Worm (Caenorhabditis elegans) whole organism, L2 larva: ENCODE data around the gene oxy-4.
A peak's percentile ranks its signal among the peaks of the same experiment; 100 is the strongest.

Experiments used
- C34F6.9 ChIP-seq: fragments of 150-350 bp; optimal IDR thresholded peaks from 2 replicates; lab custom pipeline; 2014; ENCODE audit warnings: missing biosample characterization, missing genetic modification characterization
- F13H6.1 ChIP-seq: sonication (generic microtip); optimal IDR thresholded peaks from 2 replicates; lab custom pipeline; 2016; ENCODE audit warnings: missing genetic modification characterization, missing compliant biosample characterization
- Y55F3AM.14 ChIP-seq: fragments of 200-800 bp; sonication (Bioruptor generic); optimal IDR thresholded peaks from 2 replicates; lab custom pipeline; 2018; ENCODE audit warnings: mild to moderate bottlenecking, missing genetic modification characterization, missing compliant biosample characterization
- alr-1 ChIP-seq: fragments of 150-350 bp; optimal IDR thresholded peaks from 2 replicates; lab custom pipeline; 2014; ENCODE audit warnings: missing biosample characterization, missing genetic modification characterization
- blmp-1 ChIP-seq: sonication (generic microtip); optimal IDR thresholded peaks from 2 replicates; lab custom pipeline; 2017; ENCODE audit warnings: missing genetic modification characterization, mild to moderate bottlenecking, missing compliant biosample characterization, antibody characterized with exemption, moderate library complexity; ENCODE audit not compliant: insufficient read depth
- ceh-16 ChIP-seq: fragments of 150-350 bp; optimal IDR thresholded peaks from 2 replicates; lab custom pipeline; 2014; ENCODE audit warnings: missing biosample characterization, missing genetic modification characterization
- crh-2 ChIP-seq: sonication (generic microtip); optimal IDR thresholded peaks from 2 replicates; lab custom pipeline; 2017; ENCODE audit warnings: missing biosample characterization, missing genetic modification characterization
- elt-1 ChIP-seq: fragments of 150-350 bp; optimal IDR thresholded peaks from 2 replicates; lab custom pipeline; 2014; ENCODE audit warnings: missing biosample characterization, missing genetic modification characterization
- gmeb-1 ChIP-seq: fragments of 150-350 bp; optimal IDR thresholded peaks from 2 replicates; lab custom pipeline; 2014; ENCODE audit warnings: missing biosample characterization, missing genetic modification characterization
- lin-13 ChIP-seq: fragments of 150-350 bp; optimal IDR thresholded peaks from 2 replicates; lab custom pipeline; 2014; ENCODE audit warnings: missing biosample characterization, missing genetic modification reagents, missing genetic modification characterization
- lsy-2 ChIP-seq, 2 experiments: fragments of 150-350 bp in 1 of 2; sonication (generic microtip) in 1 of 2; optimal IDR thresholded peaks; 2 replicates each; lab custom pipeline; 2014 to 2017; ENCODE audit warnings: missing biosample characterization in 2 of 2, missing genetic modification characterization in 2 of 2
- mab-5 ChIP-seq: fragments of 150-350 bp; optimal IDR thresholded peaks from 2 replicates; lab custom pipeline; 2014; ENCODE audit warnings: missing biosample characterization, missing genetic modification characterization
- nhr-10 ChIP-seq: sonication (generic microtip); optimal IDR thresholded peaks from 2 replicates; lab custom pipeline; 2017; ENCODE audit warnings: missing biosample characterization, missing genetic modification characterization
- nhr-12 ChIP-seq: fragments of 150-350 bp; optimal IDR thresholded peaks from 2 replicates; lab custom pipeline; 2014; ENCODE audit warnings: missing biosample characterization, missing genetic modification characterization
- nhr-129 ChIP-seq: fragments of 150-350 bp; optimal IDR thresholded peaks from 2 replicates; lab custom pipeline; 2014; ENCODE audit warnings: missing biosample characterization, missing genetic modification characterization
- nhr-25 ChIP-seq: fragments of 150-350 bp; sonication (generic microtip); optimal IDR thresholded peaks from 3 replicates; lab custom pipeline; 2014; ENCODE audit warnings: missing biosample characterization, missing genetic modification characterization
- nhr-6 ChIP-seq: fragments of 150-350 bp; optimal IDR thresholded peaks from 2 replicates; lab custom pipeline; 2014; ENCODE audit warnings: missing biosample characterization, missing genetic modification characterization
- nhr-77 ChIP-seq: fragments of 150-350 bp; optimal IDR thresholded peaks from 2 replicates; lab custom pipeline; 2014; ENCODE audit warnings: missing biosample characterization, missing genetic modification characterization
- sem-4 ChIP-seq: fragments of 150-350 bp; optimal IDR thresholded peaks from 2 replicates; lab custom pipeline; 2014; ENCODE audit warnings: missing biosample characterization, missing genetic modification reagents, missing genetic modification characterization
- sma-3 ChIP-seq: sonication (generic microtip); optimal IDR thresholded peaks from 2 replicates; lab custom pipeline; 2016; ENCODE audit warnings: missing genetic modification reagents, missing genetic modification characterization, missing compliant biosample characterization
- sma-9 ChIP-seq, 2 experiments: fragments of 150-350 bp in 1 of 2; sonication (generic microtip) in 1 of 2; optimal IDR thresholded peaks; 2 replicates each; lab custom pipeline; 2014 to 2016; ENCODE audit warnings: missing genetic modification characterization in 2 of 2, mild to moderate bottlenecking in 1 of 2, missing biosample characterization in 1 of 2, missing compliant biosample characterization in 1 of 2, missing genetic modification reagents in 1 of 2, moderate library complexity in 1 of 2
- snpc-4 ChIP-seq: fragments of 150-350 bp; optimal IDR thresholded peaks from 2 replicates; lab custom pipeline; 2014; ENCODE audit warnings: missing biosample characterization, missing genetic modification characterization
- unc-55 ChIP-seq: fragments of 150-350 bp; sonication (generic microtip); optimal IDR thresholded peaks from 3 replicates; lab custom pipeline; 2014; ENCODE audit warnings: missing biosample characterization, missing genetic modification reagents, missing genetic modification characterization
- unc-62 ChIP-seq: fragments of 150-350 bp; optimal IDR thresholded peaks from 2 replicates; lab custom pipeline; 2014; ENCODE audit warnings: missing biosample characterization, missing genetic modification reagents, missing genetic modification characterization
- zag-1 ChIP-seq: fragments of 150-350 bp; optimal IDR thresholded peaks from 2 replicates; lab custom pipeline; 2014; ENCODE audit warnings: missing biosample characterization, missing genetic modification characterization
- ztf-1 ChIP-seq: fragments of 200-800 bp; sonication (Bioruptor generic); conservative IDR thresholded peaks from 2 replicates; pipeline ENCODE4 v1.3.6; 2022; ENCODE audit warnings: missing genetic modification characterization, missing compliant biosample characterization
- ztf-4 ChIP-seq: fragments of 150-350 bp; optimal IDR thresholded peaks from 2 replicates; lab custom pipeline; 2014; ENCODE audit warnings: missing biosample characterization, missing genetic modification characterization

oxy-4 gene

DNA sequence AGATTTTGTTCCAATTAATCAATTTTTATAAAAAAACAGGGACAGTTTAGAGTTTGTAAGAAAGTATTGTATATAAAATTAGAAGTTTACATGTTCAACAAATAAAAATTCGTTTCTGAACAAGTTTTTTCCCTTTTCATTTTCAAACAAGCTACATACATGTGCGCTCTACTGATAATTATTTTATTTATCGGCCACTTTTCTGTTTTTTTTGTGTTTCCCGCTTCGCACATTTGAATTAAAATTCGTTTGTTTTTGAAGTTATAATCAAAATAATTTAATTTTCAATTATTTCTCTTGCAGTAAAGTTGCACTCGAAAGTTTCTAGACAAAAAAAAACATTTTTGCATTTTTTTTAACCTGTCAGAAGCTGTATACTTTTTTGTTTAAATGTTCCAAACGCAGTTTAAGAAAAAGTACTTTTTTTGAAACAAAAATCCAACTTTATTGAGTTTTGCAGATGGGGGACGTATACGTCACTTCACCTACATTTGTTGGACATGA is 32.1 kb upstream of the oxy-4 start, which contains the start of gene hira-1:
Gene hira-1, plus strand, starts transcription at position 454 of the 504 bp plus-strand sequence.
- peak; percentile 38 for TF ChIP-seq crh-2 (tag; lab: Kevin White, UChicago)
- TF ChIP-seq mab-5 (tag; lab: Kevin White, UChicago) = no peak
- TF ChIP-seq gmeb-1 (tag; lab: Kevin White, UChicago) = peak; percentile 47
- TF ChIP-seq lin-13 (GFP tag; lab: Kevin White, UChicago) = peak; percentile 17
- no peak for TF ChIP-seq elt-1 (tag; lab: Kevin White, UChicago)
- TF ChIP-seq unc-55 (GFP tag; lab: Kevin White, UChicago) = peak; percentile 70
- TF ChIP-seq unc-62 (GFP tag; lab: Kevin White, UChicago) = no peak
- TF ChIP-seq sem-4 = peak; percentile 52
- TF ChIP-seq lsy-2 (tag; optimal IDR thresholded peaks at IDR 0.05; lab: Kevin White, UChicago) = peak in 1 of 2 experiments; percentile 56
- peak; percentile 78 for TF ChIP-seq C34F6.9 (tag; lab: Kevin White, UChicago)
- TF ChIP-seq, all 48 proteins: peak for 7

DNA sequence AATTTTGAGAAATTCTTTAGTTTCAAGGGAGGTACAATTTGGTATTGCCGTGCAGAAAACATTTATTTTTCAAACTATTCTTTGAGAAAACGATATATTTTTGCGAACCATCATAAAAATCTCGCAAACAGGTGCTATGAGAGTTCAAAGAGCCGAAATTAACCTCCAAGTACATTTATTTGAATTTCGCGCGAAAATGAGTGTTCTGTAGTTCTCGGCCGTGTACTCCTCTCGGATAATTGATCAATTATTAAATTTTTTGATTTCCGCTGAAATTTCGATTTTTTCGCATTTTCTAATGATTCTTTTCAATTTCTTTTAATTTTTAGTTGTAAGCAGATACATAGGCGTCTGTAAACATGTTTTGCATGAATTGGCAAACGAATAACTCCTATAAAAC is 31.6 kb upstream of the oxy-4 start:
- TF ChIP-seq F13H6.1 (tag; lab: Kevin White, UChicago) (peak; percentile 13), alr-1 (tag; lab: Kevin White, UChicago) (no peak), nhr-6 (tag; lab: Kevin White, UChicago) (no peak), unc-55 (GFP tag; lab: Kevin White, UChicago) (peak; percentile 2), lsy-2 (tag; optimal IDR thresholded peaks at IDR 0.05; lab: Kevin White, UChicago) (peak; percentile 3 to 43), gmeb-1 (tag; lab: Kevin White, UChicago) (peak; percentile 88), sma-3 (peak; percentile 45), sma-9 (GFP tag; optimal IDR thresholded peaks at IDR 0.05; lab: Kevin White, UChicago) (peak; percentile 50), sma-9 (tag; optimal IDR thresholded peaks at IDR 0.05; lab: Kevin White, UChicago) (no peak), Y55F3AM.14 (GFP tag; lab: Kevin White, UChicago) (no peak), nhr-25 (peak; percentile 24)
- TF ChIP-seq, all 48 proteins: peak for 7

DNA sequence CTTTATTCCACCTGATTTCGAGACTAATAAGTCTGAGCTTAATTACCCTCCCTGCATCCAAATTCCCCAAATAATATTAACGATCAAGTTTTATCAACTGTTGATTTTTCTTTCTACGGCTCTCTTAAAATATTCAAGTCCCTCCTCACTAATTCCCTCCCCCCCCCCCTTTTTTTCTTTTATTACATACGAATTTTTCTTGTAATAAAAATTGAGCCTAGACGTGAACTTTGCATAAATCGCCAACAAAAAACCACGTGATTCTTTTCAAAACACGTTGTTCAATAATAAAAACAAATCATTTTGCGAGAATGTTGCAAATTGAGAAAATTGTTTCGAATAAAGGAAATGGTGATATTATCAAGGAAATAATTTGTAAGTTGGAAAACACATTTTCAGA is 29.9 kb upstream of the oxy-4 start, which contains the start of gene K10D2.8:
Gene K10D2.8, plus strand, starts transcription at position 301 of the 400 bp plus-strand sequence.
- no peak for TF ChIP-seq lsy-2 (tag; optimal IDR thresholded peaks at IDR 0.05; lab: Kevin White, UChicago)
- no peak for TF ChIP-seq nhr-129 (tag; lab: Kevin White, UChicago)
- no peak for TF ChIP-seq C34F6.9 (tag; lab: Kevin White, UChicago)
- TF ChIP-seq gmeb-1 (tag; lab: Kevin White, UChicago) = no peak

DNA sequence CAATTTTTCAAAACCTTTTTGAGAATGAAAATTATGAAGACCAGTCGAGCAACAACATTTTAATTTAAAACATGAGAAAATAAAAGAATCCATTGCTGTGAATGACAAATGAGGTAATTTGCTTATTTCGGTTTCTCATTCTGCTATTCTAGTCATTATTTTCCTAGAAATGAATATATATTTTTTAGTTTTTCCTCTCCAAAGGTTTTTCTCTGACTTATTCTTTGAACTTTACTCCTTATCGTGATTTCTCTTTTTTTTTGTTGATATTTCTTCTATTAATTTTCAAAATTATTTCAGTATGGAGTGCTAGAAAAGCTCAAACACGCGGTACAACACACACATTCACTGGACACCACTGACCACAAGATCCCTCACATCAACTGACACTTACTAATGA is 27.0 kb upstream of the oxy-4 start, which contains the start of gene pup-2:
Gene pup-2, plus strand, starts transcription at position 301 of the 400 bp plus-strand sequence.
- TF ChIP-seq ceh-16 (tag; lab: Kevin White, UChicago) = no peak
- no peak for TF ChIP-seq mab-5 (tag; lab: Kevin White, UChicago)
- no peak for TF ChIP-seq nhr-77 (tag; lab: Kevin White, UChicago)
- no peak for TF ChIP-seq nhr-6 (tag; lab: Kevin White, UChicago)
- no peak for TF ChIP-seq elt-1 (tag; lab: Kevin White, UChicago)
- no peak for TF ChIP-seq zag-1 (tag; lab: Kevin White, UChicago)
- TF ChIP-seq ztf-1 (GFP tag; lab: Robert Waterston, UW) = no peak
- no peak for TF ChIP-seq gmeb-1 (tag; lab: Kevin White, UChicago)
- no peak for TF ChIP-seq blmp-1 (tag; lab: Kevin White, UChicago)
- no peak for TF ChIP-seq snpc-4 (tag; lab: Kevin White, UChicago)
- TF ChIP-seq crh-2 (tag; lab: Kevin White, UChicago) = no peak
- no peak for TF ChIP-seq nhr-12 (tag; lab: Kevin White, UChicago)
- TF ChIP-seq ztf-4 = no peak

DNA sequence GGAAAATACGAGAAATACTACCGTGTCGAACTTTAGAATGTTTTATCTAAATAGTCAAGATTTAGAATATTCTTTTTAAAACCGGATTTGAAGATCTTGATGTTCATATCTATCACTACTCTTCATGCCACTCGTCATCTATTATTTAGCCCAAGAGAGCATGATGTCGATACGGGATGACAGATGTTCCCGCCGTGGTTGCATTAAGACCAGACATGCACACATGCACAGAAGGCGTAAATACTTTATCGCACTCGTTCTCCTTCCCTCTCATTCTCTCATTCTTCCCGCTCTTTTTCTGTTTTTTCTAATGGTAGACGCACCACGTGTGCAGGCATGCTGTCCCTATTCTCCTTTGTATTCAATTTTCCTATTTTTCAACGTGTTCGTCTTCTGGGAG is 24.8 kb upstream of the oxy-4 start:
- TF ChIP-seq sma-3 (no peak), nhr-129 (tag; lab: Kevin White, UChicago) (peak; percentile 36), unc-55 (GFP tag; lab: Kevin White, UChicago) (peak; percentile 3)

DNA sequence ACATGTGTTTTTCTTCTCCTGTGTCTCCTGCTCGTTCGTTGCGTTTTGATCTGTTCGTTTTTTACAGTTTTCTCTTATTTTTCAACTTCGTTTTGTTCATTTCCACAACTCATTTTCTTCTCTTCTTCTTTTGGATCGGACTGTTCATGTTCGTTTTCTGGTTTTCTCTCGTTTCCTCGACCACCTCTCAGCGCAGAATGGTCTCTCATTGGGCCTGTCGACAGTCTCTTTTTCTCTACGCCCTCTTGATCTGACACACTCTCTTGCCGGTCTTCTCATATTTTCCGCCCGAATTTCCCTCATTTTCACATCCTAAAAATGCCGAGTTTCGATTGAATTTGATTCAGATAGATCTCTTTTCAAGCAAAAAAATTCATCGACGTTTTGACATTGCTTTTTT is 23.1 kb upstream of the oxy-4 start:
- TF ChIP-seq mab-5 (tag; lab: Kevin White, UChicago) (no peak), nhr-10 (tag; lab: Kevin White, UChicago) (no peak)
